Fruit fly (Drosophila melanogaster) whole organism, embryonic: ENCODE measurements around the gene pyd.
A peak's percentile ranks its signal among the peaks of the same experiment; 100 is the strongest.

ENCODE experiments used
- Asciz ChIP-seq: fragments of 200-800 bp; sonication (Bioruptor generic); optimal IDR thresholded peaks from 2 replicates; lab custom pipeline; 2017; ENCODE audit warnings: missing biosample characterization, mild to moderate bottlenecking, missing genetic modification characterization, missing genetic modification reagents
- CG1024 ChIP-seq: fragments of 200-800 bp; sonication (Bioruptor generic); IDR thresholded peaks from 2 replicates; pipeline ENCODE4 v1.3.6; 2022; ENCODE audit warnings: missing biosample characterization, missing genetic modification characterization
- CG10321 ChIP-seq: fragments of 200-800 bp; sonication (Bioruptor generic); IDR thresholded peaks from 2 replicates; pipeline ENCODE4 v1.3.6; 2022; ENCODE audit warnings: missing biosample characterization, missing genetic modification characterization
- CG12071 ChIP-seq: fragments of 200-800 bp; sonication (Bioruptor generic); optimal IDR thresholded peaks from 3 replicates; lab custom pipeline; 2018; ENCODE audit warnings: missing biosample characterization, mild to moderate bottlenecking, missing genetic modification characterization
- CG12299 ChIP-seq: fragments of 200-800 bp; sonication (Bioruptor generic); optimal IDR thresholded peaks from 2 replicates; lab custom pipeline; 2018; ENCODE audit warnings: missing biosample characterization, mild to moderate bottlenecking, missing genetic modification characterization
- CG12659 ChIP-seq: fragments of 200-800 bp; sonication (Bioruptor generic); optimal IDR thresholded peaks from 3 replicates; lab custom pipeline; 2017; ENCODE audit warnings: mild to moderate bottlenecking, missing biosample characterization, missing genetic modification reagents, missing genetic modification characterization
- CG13123 ChIP-seq: fragments of 200-800 bp; sonication (Bioruptor generic); optimal IDR thresholded peaks from 2 replicates; lab custom pipeline; 2016; ENCODE audit warnings: missing biosample characterization, missing genetic modification characterization
- CG1529 ChIP-seq: fragments of 200-800 bp; sonication (Bioruptor generic); optimal IDR thresholded peaks from 3 replicates; lab custom pipeline; 2018; ENCODE audit warnings: missing biosample characterization, missing genetic modification characterization
- CG15696 ChIP-seq: fragments of 200-800 bp; sonication (Bioruptor generic); optimal IDR thresholded peaks from 2 replicates; lab custom pipeline; 2019; ENCODE audit warnings: missing biosample characterization, mild to moderate bottlenecking, missing genetic modification characterization, moderate library complexity
- CG16813 ChIP-seq: fragments of 200-800 bp; sonication (Bioruptor generic); IDR thresholded peaks from 3 replicates; pipeline ENCODE4 v1.3.6; 2022; ENCODE audit warnings: missing biosample characterization, missing genetic modification characterization; ENCODE audit not compliant: partially characterized antibody
- CG17829 ChIP-seq: fragments of 200-800 bp; optimal IDR thresholded peaks from 2 replicates; lab custom pipeline; 2019; ENCODE audit warnings: missing biosample characterization, mild to moderate bottlenecking, missing genetic modification characterization, moderate library complexity
- CG2129 ChIP-seq: fragments of 200-800 bp; sonication (Bioruptor generic); IDR thresholded peaks from 2 replicates; pipeline ENCODE4 v1.3.6; 2022; ENCODE audit warnings: missing biosample characterization, missing genetic modification characterization; ENCODE audit not compliant: partially characterized antibody
- CG2199 ChIP-seq: fragments of 200-800 bp; sonication (Bioruptor generic); IDR thresholded peaks from 3 replicates; pipeline ENCODE4 v1.3.6; 2022; ENCODE audit warnings: missing biosample characterization, missing genetic modification characterization
- CG30431 ChIP-seq: fragments of 200-800 bp; sonication (Bioruptor generic); optimal IDR thresholded peaks from 2 replicates; lab custom pipeline; 2017; ENCODE audit warnings: missing biosample characterization, missing genetic modification characterization
- CG31365 ChIP-seq: fragments of 200-800 bp; sonication (Bioruptor generic); optimal IDR thresholded peaks from 2 replicates; lab custom pipeline; 2018; ENCODE audit warnings: missing biosample characterization, mild to moderate bottlenecking, missing genetic modification characterization
- CG4282 ChIP-seq: fragments of 200-800 bp; sonication (Bioruptor generic); optimal IDR thresholded peaks from 2 replicates; lab custom pipeline; 2016; ENCODE audit warnings: missing biosample characterization, missing genetic modification characterization
- CG4328 ChIP-seq: fragments of 200-800 bp; sonication (Bioruptor generic); optimal IDR thresholded peaks from 3 replicates; lab custom pipeline; 2017; ENCODE audit warnings: missing biosample characterization, missing genetic modification reagents, missing genetic modification characterization
- CG43689 ChIP-seq: fragments of 200-800 bp; sonication (Bioruptor generic); IDR thresholded peaks from 2 replicates; pipeline ENCODE4 v1.3.6; 2022; ENCODE audit warnings: missing biosample characterization, missing genetic modification characterization
- CG4424 ChIP-seq: fragments of 200-800 bp; sonication (Bioruptor generic); optimal IDR thresholded peaks from 3 replicates; lab custom pipeline; 2016; ENCODE audit warnings: missing biosample characterization, missing genetic modification characterization
- CG7357 ChIP-seq: fragments of 200-800 bp; sonication (Bioruptor generic); IDR thresholded peaks from 3 replicates; pipeline ENCODE4 v1.3.6; 2022; ENCODE audit warnings: missing biosample characterization, missing genetic modification characterization
- CG7928 ChIP-seq: fragments of 200-800 bp; sonication (Bioruptor generic); optimal IDR thresholded peaks from 2 replicates; lab custom pipeline; 2017; ENCODE audit warnings: missing biosample characterization, mild to moderate bottlenecking, missing genetic modification characterization
- CG8290 ChIP-seq, 3 experiments: fragments of 200-800 bp; sonication (Bioruptor generic); optimal IDR thresholded peaks; 2 replicates each; lab custom pipeline; 2016 to 2019; ENCODE audit warnings: missing biosample characterization in 3 of 3, missing genetic modification characterization in 3 of 3, mild to moderate bottlenecking in 2 of 3, moderate library complexity in 1 of 3
- CG9609 ChIP-seq: fragments of 200-800 bp; sonication (Bioruptor generic); optimal IDR thresholded peaks from 3 replicates; lab custom pipeline; 2016; ENCODE audit warnings: missing biosample characterization, missing genetic modification characterization
- CG9817 ChIP-seq: fragments of 200-800 bp; sonication (Bioruptor generic); optimal IDR thresholded peaks from 2 replicates; lab custom pipeline; 2018; ENCODE audit warnings: missing biosample characterization, mild to moderate bottlenecking, missing genetic modification characterization, moderate library complexity
- D19B ChIP-seq: fragments of 200-800 bp; sonication (Bioruptor generic); optimal IDR thresholded peaks from 2 replicates; lab custom pipeline; 2017; ENCODE audit warnings: missing biosample characterization, mild to moderate bottlenecking, missing genetic modification characterization
- E2f2 ChIP-seq: fragments of 200-800 bp; sonication (Bioruptor generic); IDR thresholded peaks from 2 replicates; pipeline ENCODE4 v1.3.6; 2022; ENCODE audit warnings: missing biosample characterization, missing genetic modification characterization
- HmgZ ChIP-seq: fragments of 200-800 bp; sonication (Bioruptor generic); optimal IDR thresholded peaks from 2 replicates; lab custom pipeline; 2018; ENCODE audit warnings: missing biosample characterization, mild to moderate bottlenecking, missing genetic modification characterization
- Hr39 ChIP-seq: fragments of >200 bp; optimal IDR thresholded peaks from 2 replicates; lab custom pipeline; 2017
- NC2α ChIP-seq: fragments of 200-800 bp; sonication (Bioruptor generic); optimal IDR thresholded peaks from 2 replicates; lab custom pipeline; 2016; ENCODE audit warnings: missing biosample characterization, missing genetic modification characterization
- Oaz ChIP-seq: fragments of 200-800 bp; sonication (Bioruptor generic); IDR thresholded peaks from 2 replicates; pipeline ENCODE4 v1.3.6; 2022; ENCODE audit warnings: missing biosample characterization, missing genetic modification characterization
- Optix ChIP-seq: fragments of 200-800 bp; sonication (Bioruptor generic); IDR thresholded peaks from 3 replicates; pipeline ENCODE4 v1.3.6; 2022; ENCODE audit warnings: missing biosample characterization, missing genetic modification characterization
- bab2 ChIP-seq: fragments of 200-800 bp; sonication (Bioruptor generic); optimal IDR thresholded peaks from 2 replicates; lab custom pipeline; 2016; ENCODE audit warnings: missing biosample characterization, missing genetic modification characterization
- cg ChIP-seq: fragments of 200-800 bp; sonication (Bioruptor generic); optimal IDR thresholded peaks from 3 replicates; lab custom pipeline; 2019; ENCODE audit warnings: missing biosample characterization, mild to moderate bottlenecking, missing genetic modification characterization, moderate library complexity
- dmrt99B ChIP-seq: fragments of 200-800 bp; sonication (Bioruptor generic); optimal IDR thresholded peaks from 2 replicates; lab custom pipeline; 2018; ENCODE audit warnings: missing biosample characterization, mild to moderate bottlenecking, missing genetic modification characterization, moderate library complexity
- fd96Cb ChIP-seq: fragments of 200-800 bp; sonication (Bioruptor generic); optimal IDR thresholded peaks from 2 replicates; lab custom pipeline; 2018; ENCODE audit warnings: missing biosample characterization, mild to moderate bottlenecking, missing genetic modification characterization, moderate library complexity
- gcm2 ChIP-seq: fragments of 200-800 bp; sonication (Bioruptor generic); optimal IDR thresholded peaks from 2 replicates; lab custom pipeline; 2016; ENCODE audit warnings: missing biosample characterization, missing genetic modification characterization
- ham ChIP-seq: fragments of 200-800 bp; sonication (Bioruptor generic); IDR thresholded peaks from 2 replicates; pipeline ENCODE4 v1.3.6; 2022; ENCODE audit warnings: missing biosample characterization, missing genetic modification characterization
- hth ChIP-seq: fragments of >200 bp; optimal IDR thresholded peaks from 2 replicates; lab custom pipeline; 2017; ENCODE audit warnings: inconsistent platforms
- jing ChIP-seq: fragments of 200-800 bp; sonication (Bioruptor generic); optimal IDR thresholded peaks from 2 replicates; lab custom pipeline; 2018; ENCODE audit warnings: missing biosample characterization, mild to moderate bottlenecking, missing genetic modification characterization
- jumu ChIP-seq: fragments of 200-800 bp; sonication (Bioruptor generic); optimal IDR thresholded peaks from 3 replicates; lab custom pipeline; 2016; ENCODE audit warnings: missing biosample characterization, missing genetic modification characterization
- knrl ChIP-seq: fragments of 200-800 bp; sonication (Bioruptor generic); IDR thresholded peaks from 3 replicates; pipeline ENCODE4 v1.3.6; 2022; ENCODE audit warnings: missing biosample characterization, missing genetic modification characterization; ENCODE audit not compliant: partially characterized antibody
- lab ChIP-seq: fragments of 200-800 bp; sonication (Bioruptor generic); optimal IDR thresholded peaks from 3 replicates; lab custom pipeline; 2017; ENCODE audit warnings: missing biosample characterization, missing genetic modification characterization, mild to moderate bottlenecking, moderate library complexity, missing genetic modification reagents
- otp ChIP-seq: fragments of 200-800 bp; sonication (Bioruptor generic); IDR thresholded peaks from 3 replicates; pipeline ENCODE4, ENCODE4 v1.3.6; 2022; ENCODE audit warnings: missing biosample characterization, missing genetic modification characterization
- prd ChIP-seq, 3 experiments: fragments of >200 bp in 2 of 3; fragments of 200-800 bp in 1 of 3; sonication (Bioruptor generic) in 1 of 3; optimal IDR thresholded peaks in 2 of 3; IDR thresholded peaks in 1 of 3; 2 replicates in 2 of 3; 3 replicates in 1 of 3; pipeline versions ENCODE4 v1.3.6 to Lab custom; 2017 to 2022; ENCODE audit warnings: missing biosample characterization in 1 of 3, missing genetic modification characterization in 1 of 3
- slou ChIP-seq: fragments of 200-800 bp; sonication (Bioruptor generic); optimal IDR thresholded peaks from 3 replicates; lab custom pipeline; 2016; ENCODE audit warnings: missing biosample characterization, missing genetic modification characterization
- ssp ChIP-seq: fragments of 200-800 bp; sonication (Bioruptor generic); IDR thresholded peaks from 2 replicates; pipeline ENCODE4 v1.3.6; 2022; ENCODE audit warnings: missing biosample characterization, missing genetic modification characterization
- tio ChIP-seq: fragments of 200-800 bp; sonication (Bioruptor generic); optimal IDR thresholded peaks from 2 replicates; lab custom pipeline; 2017; ENCODE audit warnings: missing biosample characterization, missing genetic modification characterization, inconsistent platforms
- unpg ChIP-seq: fragments of 200-800 bp; sonication (Bioruptor generic); optimal IDR thresholded peaks from 3 replicates; lab custom pipeline; 2018; ENCODE audit warnings: missing biosample characterization, mild to moderate bottlenecking, missing genetic modification characterization, moderate library complexity

Gene pyd

dm6 chr3R:8945502-8946324 lies 14.0 kb upstream of the pyd start (continued):
- TF ChIP-seq unpg (GFP tag; lab: Kevin White, UChicago) (peak; percentile 93), CG43689 (peak; percentile 65), fd96Cb (tag; lab: Kevin White, UChicago) (peak; percentile 84), hth (lab: Kevin White, UChicago) (no peak), knrl (peak; percentile 43; the same call in 1 of the 3 replicates), CG13123 (GFP tag; lab: Kevin White, UChicago) (peak; percentile 42), slou (peak; percentile 8), CG7928 (GFP tag; lab: Kevin White, UChicago) (peak; percentile 34), CG7357 (peak; percentile 72), D19B (peak; percentile 25), CG2199 (GFP tag; lab: Robert Waterston, UW) (no peak), CG12659 (GFP tag; lab: Kevin White, UChicago) (peak; percentile 86), Optix (GFP tag; lab: Robert Waterston, UW) (peak; percentile 46; the same call in 1 of the 3 replicates), dmrt99B (tag; lab: Kevin White, UChicago) (peak; percentile 94), prd (optimal IDR thresholded peaks at IDR 0.05; lab: Kevin White, UChicago) (no peak), prd (GFP tag; IDR thresholded peaks at IDR 0.05; lab: Robert Waterston, UW) (peak; percentile 83), CG4282 (GFP tag; lab: Kevin White, UChicago) (no peak), NC2α (GFP tag; lab: Kevin White, UChicago) (no peak), CG4328 (GFP tag; lab: Kevin White, UChicago) (peak; percentile 83), CG12299 (tag; lab: Kevin White, UChicago) (peak; percentile 85), CG31365 (no peak), HmgZ (tag; lab: Kevin White, UChicago) (peak; percentile 62), Asciz (GFP tag; lab: Kevin White, UChicago) (peak; percentile 75), CG10321 (GFP tag; lab: Robert Waterston, UW) (peak; percentile 60; the same call in 1 of the 2 replicates), CG15696 (tag; lab: Kevin White, UChicago) (peak; percentile 28), CG17829 (tag; lab: Kevin White, UChicago) (peak; percentile 86), tio (GFP tag; lab: Kevin White, UChicago) (peak; percentile 69), lab (GFP tag; lab: Kevin White, UChicago) (peak; percentile 83), CG9817 (peak; percentile 73), CG12071 (GFP tag; lab: Kevin White, UChicago) (peak; percentile 57), CG9609 (GFP tag; lab: Kevin White, UChicago) (no peak), CG1529 (GFP tag; lab: Kevin White, UChicago) (peak; percentile 83), gcm2 (GFP tag; lab: Kevin White, UChicago) (no peak), CG30431 (GFP tag; lab: Kevin White, UChicago) (peak; percentile 63), CG16813 (no peak), Oaz (peak; percentile 70), jumu (GFP tag; lab: Kevin White, UChicago) (peak; percentile 23), CG1024 (0 out of 2 replicates have a peak, but pooled peaks have one; percentile 23), bab2 (GFP tag; lab: Kevin White, UChicago) (peak; percentile 18), Hr39 (no peak), jing (peak; percentile 55), CG4424 (GFP tag; lab: Kevin White, UChicago) (peak; percentile 84), otp (GFP tag; lab: Robert Waterston, UW) (peak; percentile 68; the same call in 2 of the 3 replicates), E2f2 (GFP tag; lab: Robert Waterston, UW) (peak; percentile 71), ham (GFP tag; lab: Robert Waterston, UW) (no peak), ssp (GFP tag; lab: Robert Waterston, UW) (peak; percentile 76), CG8290 (GFP tag; optimal IDR thresholded peaks at IDR 0.05; lab: Kevin White, UChicago) (peak; percentile 52), CG8290 (tag; optimal IDR thresholded peaks at IDR 0.05; lab: Kevin White, UChicago) (no peak), CG2129 (GFP tag; lab: Robert Waterston, UW) (no peak), cg (GFP tag; lab: Kevin White, UChicago) (peak; percentile 77)
